Fruit fly (Drosophila melanogaster): ENCODE measurements around the gene CG9109.

DNA sequence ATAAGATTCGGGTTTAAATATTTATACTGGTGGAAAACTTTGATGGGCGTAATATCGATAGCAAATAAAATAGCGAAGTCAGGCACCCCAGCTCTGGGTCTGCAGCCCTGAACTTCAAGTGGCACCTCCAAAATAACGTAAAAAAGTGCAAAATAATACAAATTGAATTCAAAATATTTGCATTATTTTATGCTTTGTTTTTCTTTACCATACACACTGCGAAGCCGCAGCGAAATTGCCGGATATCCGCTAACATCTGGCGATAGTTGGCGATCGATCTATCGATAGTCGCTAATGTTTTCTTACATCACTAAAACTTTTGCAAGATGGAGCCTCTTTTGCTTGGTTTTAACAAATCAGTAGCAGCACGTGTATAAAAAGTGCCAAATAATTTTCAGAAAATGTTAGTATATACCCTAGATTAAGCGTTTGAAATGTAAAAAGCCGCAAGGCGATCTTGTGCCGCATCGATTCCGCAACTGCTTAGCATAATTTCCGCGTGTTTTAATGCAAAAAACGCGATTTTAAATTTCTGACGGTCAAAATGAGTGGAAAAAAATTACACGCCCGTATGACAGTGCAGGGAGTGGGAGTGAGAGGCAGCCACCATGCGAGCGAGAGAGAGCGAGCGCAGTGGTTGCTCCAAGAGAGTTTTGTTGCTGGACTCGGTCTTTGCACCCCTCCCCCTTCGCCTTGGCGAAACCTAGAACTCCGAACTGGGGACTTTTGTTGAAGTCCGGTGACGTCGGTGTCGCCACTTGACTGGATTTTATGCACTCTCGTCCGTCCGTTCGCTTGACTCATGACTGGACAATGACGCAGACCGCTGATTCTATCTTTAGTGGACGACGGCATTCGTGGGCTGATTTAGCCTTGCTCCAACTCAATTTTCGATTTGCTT is 52.5 kb downstream of the CG9109 start, which contains the start of gene eIF4A:
- no peak for TF ChIP-seq Crg-1 (GFP tag; optimal IDR thresholded peaks at IDR 0.05)
- TF ChIP-seq CG14711 (tag; optimal IDR thresholded peaks at IDR 0.05) = no peak
- no peak for TF ChIP-seq CG11617 (GFP tag; optimal IDR thresholded peaks at IDR 0.05)
- TF ChIP-seq CG1620 (GFP tag; optimal IDR thresholded peaks at IDR 0.05) = no peak
- TF ChIP-seq kay (GFP tag; ENCODE audit: borderline replicate concordance) = peak; percentile 43
- TF ChIP-seq CG12768 (GFP tag; optimal IDR thresholded peaks at IDR 0.05) = peak; percentile 95
- no peak for TF ChIP-seq Clk (GFP tag; optimal IDR thresholded peaks at IDR 0.05)
- TF ChIP-seq cnc (optimal IDR thresholded peaks at IDR 0.05) = no peak
- no peak for TF ChIP-seq cic (GFP tag; optimal IDR thresholded peaks at IDR 0.05)
- TF ChIP-seq Mnt (GFP tag; optimal IDR thresholded peaks at IDR 0.05) = peak; percentile 97
- TF ChIP-seq CG5204 (GFP tag; optimal IDR thresholded peaks at IDR 0.05) = no peak

Measured in whole organism, adult.